Worm (Caenorhabditis elegans) whole organism, mixed stage, embryonic: Measurements from ENCODE around the gene R13A1.10.

ENCODE experiments used
- nhr-237 ChIP-seq: fragments of 150-350 bp; optimal IDR thresholded peaks from 2 replicates; lab custom pipeline; 2014; ENCODE audit warnings: missing biosample characterization, missing genetic modification characterization
- pha-4 ChIP-seq: fragments of 150-350 bp; optimal IDR thresholded peaks from 2 replicates; lab custom pipeline; 2018; ENCODE audit warnings: missing biosample characterization, missing genetic modification reagents, missing genetic modification characterization
- snpc-4 ChIP-seq: fragments of 150-350 bp; optimal IDR thresholded peaks from 2 replicates; lab custom pipeline; 2014; ENCODE audit warnings: missing biosample characterization, missing genetic modification characterization

- no peak for TF ChIP-seq pha-4 (tag; lab: Kevin White, UChicago)
- no peak for TF ChIP-seq nhr-237 (tag; lab: Kevin White, UChicago)
- TF ChIP-seq snpc-4, result no peak
These were observed 42.4 kb downstream of the R13A1.10 start, which contains the start of gene clec-179 for ce11 chrIV:7184597-7184996.
